Worm (Caenorhabditis elegans) whole organism, L1 larva: ENCODE measurements around the gene F31F4.17.

Experiments
- C16A3.4 ChIP-seq: fragments of 150-350 bp; optimal IDR thresholded peaks from 2 replicates; lab custom pipeline; 2014; ENCODE audit warnings: missing biosample characterization, missing genetic modification characterization
- C34B4.2 ChIP-seq: sonication (generic microtip); optimal IDR thresholded peaks from 2 replicates; lab custom pipeline; 2017; ENCODE audit warnings: mild to moderate bottlenecking, missing genetic modification characterization, missing compliant biosample characterization
- F16B12.6 ChIP-seq: fragments of 150-350 bp; optimal IDR thresholded peaks from 2 replicates; lab custom pipeline; 2014; ENCODE audit warnings: missing biosample characterization, missing genetic modification characterization
- Y116A8C.19 ChIP-seq: sonication (generic microtip); optimal IDR thresholded peaks from 2 replicates; lab custom pipeline; 2016; ENCODE audit warnings: missing compliant biosample characterization, missing genetic modification characterization, borderline replicate concordance
- aha-1 ChIP-seq: fragments of 150-350 bp; optimal IDR thresholded peaks from 2 replicates; lab custom pipeline; 2014; ENCODE audit warnings: missing biosample characterization, missing genetic modification characterization
- aly-2 ChIP-seq: fragments of 150-350 bp; optimal IDR thresholded peaks from 2 replicates; lab custom pipeline; 2014; ENCODE audit warnings: missing biosample characterization, missing genetic modification characterization
- ceh-88 ChIP-seq: fragments of 200-800 bp; sonication (Bioruptor generic); IDR thresholded peaks from 2 replicates; pipeline ENCODE4 v1.3.6; 2022; ENCODE audit warnings: missing genetic modification characterization, missing compliant biosample characterization
- ceh-90 ChIP-seq: sonication (generic microtip); optimal IDR thresholded peaks from 2 replicates; lab custom pipeline; 2016; ENCODE audit warnings: missing genetic modification characterization, missing compliant biosample characterization
- ces-1 ChIP-seq: fragments of 150-350 bp; optimal IDR thresholded peaks from 2 replicates; lab custom pipeline; 2014; ENCODE audit warnings: missing biosample characterization, missing genetic modification reagents, missing genetic modification characterization
- efl-1 ChIP-seq, 4 experiments: fragments of 150-350 bp; optimal IDR thresholded peaks in 3 of 4; peaks in 1 of 4; 1 replicate in 1 of 4; 2 replicates in 3 of 4; lab custom pipeline; 2014; ENCODE audit warnings: missing biosample characterization in 2 of 4, missing genetic modification characterization in 2 of 4, missing genetic modification reagents in 2 of 4
- egl-27 ChIP-seq, 2 experiments: fragments of 150-350 bp in 1 of 2; sonication (generic microtip); optimal IDR thresholded peaks; 3 replicates each; lab custom pipeline; 2017 to 2018; ENCODE audit warnings: missing biosample characterization in 2 of 2, missing genetic modification characterization in 2 of 2, missing genetic modification reagents in 2 of 2
- elt-2 ChIP-seq: sonication (generic microtip); optimal IDR thresholded peaks from 2 replicates; lab custom pipeline; 2016; ENCODE audit warnings: missing genetic modification characterization, mild to moderate bottlenecking, inconsistent platforms, missing compliant biosample characterization, missing genetic modification reagents
- elt-3 ChIP-seq, 6 experiments: fragments of 150-350 bp in 1 of 6; sonication (generic microtip); optimal IDR thresholded peaks; 2 replicates each; lab custom pipeline; 2017 to 2018; ENCODE audit warnings: missing biosample characterization in 6 of 6, missing genetic modification characterization in 6 of 6, inconsistent platforms in 1 of 6
- ets-5 ChIP-seq: fragments of 200-800 bp; sonication (Bioruptor generic); IDR thresholded peaks from 2 replicates; pipeline ENCODE4 v1.3.6; 2022; ENCODE audit warnings: missing genetic modification characterization, missing compliant biosample characterization
- fkh-10 ChIP-seq: sonication (generic microtip); optimal IDR thresholded peaks from 2 replicates; lab custom pipeline; 2017; ENCODE audit warnings: missing biosample characterization, missing genetic modification reagents, missing genetic modification characterization
- fkh-4 ChIP-seq: sonication (generic microtip); optimal IDR thresholded peaks from 2 replicates; lab custom pipeline; 2016; ENCODE audit warnings: missing compliant biosample characterization, missing genetic modification characterization, borderline replicate concordance
- fkh-8 ChIP-seq: sonication (generic microtip); optimal IDR thresholded peaks from 2 replicates; lab custom pipeline; 2016; ENCODE audit warnings: mild to moderate bottlenecking, missing genetic modification characterization, missing compliant biosample characterization
- hlh-17 ChIP-seq: fragments of 200-800 bp; sonication (Bioruptor generic); optimal IDR thresholded peaks from 2 replicates; lab custom pipeline; 2018; ENCODE audit warnings: missing genetic modification characterization, mild to moderate bottlenecking, missing compliant biosample characterization, moderate library complexity, borderline replicate concordance
- hlh-4 ChIP-seq: sonication (generic microtip); optimal IDR thresholded peaks from 2 replicates; lab custom pipeline; 2016; ENCODE audit warnings: mild to moderate bottlenecking, missing genetic modification characterization, missing compliant biosample characterization
- irx-1 ChIP-seq: sonication (generic microtip); optimal IDR thresholded peaks from 2 replicates; lab custom pipeline; 2016; ENCODE audit warnings: missing genetic modification characterization, missing compliant biosample characterization
- isw-1 ChIP-seq: fragments of 200-800 bp; sonication (Bioruptor generic); IDR thresholded peaks from 2 replicates; pipeline ENCODE4 v1.3.6; 2022; ENCODE audit warnings: missing genetic modification characterization, missing compliant biosample characterization
- lin-35 ChIP-seq, 2 experiments: fragments of 150-350 bp; optimal IDR thresholded peaks; 2 replicates each; lab custom pipeline; 2014; ENCODE audit warnings: missing biosample characterization in 2 of 2, missing genetic modification characterization in 2 of 2, missing genetic modification reagents in 2 of 2
- lir-3 ChIP-seq: sonication (generic microtip); optimal IDR thresholded peaks from 2 replicates; lab custom pipeline; 2016; ENCODE audit warnings: mild to moderate bottlenecking, missing genetic modification characterization, moderate library complexity, missing compliant biosample characterization; ENCODE audit not compliant: poor library complexity
- lsy-2 ChIP-seq, 2 experiments: fragments of 150-350 bp; optimal IDR thresholded peaks; 2 replicates each; lab custom pipeline; 2014; ENCODE audit warnings: missing biosample characterization in 2 of 2, missing genetic modification characterization in 2 of 2
- mdl-1 ChIP-seq, 2 experiments: fragments of 150-350 bp; optimal IDR thresholded peaks; 2 replicates each; lab custom pipeline; 2014 to 2017; ENCODE audit warnings: missing biosample characterization in 2 of 2, missing genetic modification characterization in 2 of 2, inconsistent platforms in 1 of 2
- mep-1 ChIP-seq: fragments of 150-350 bp; optimal IDR thresholded peaks from 2 replicates; lab custom pipeline; 2014; ENCODE audit warnings: missing biosample characterization, missing genetic modification characterization
- nhr-20 ChIP-seq: sonication (generic microtip); optimal IDR thresholded peaks from 2 replicates; lab custom pipeline; 2016; ENCODE audit warnings: mild to moderate bottlenecking, missing genetic modification characterization, missing compliant biosample characterization
- nhr-71 ChIP-seq: sonication (generic microtip); optimal IDR thresholded peaks from 2 replicates; lab custom pipeline; 2016; ENCODE audit warnings: mild to moderate bottlenecking, missing genetic modification characterization, moderate library complexity, missing compliant biosample characterization
- nhr-85 ChIP-seq: sonication (generic microtip); peaks from one replicate; lab custom pipeline; 2016; ENCODE audit warnings: missing genetic modification characterization, inconsistent platforms, missing compliant biosample characterization
- pag-3 ChIP-seq: sonication (generic microtip); optimal IDR thresholded peaks from 2 replicates; lab custom pipeline; 2017; ENCODE audit warnings: missing genetic modification characterization, mild to moderate bottlenecking, missing compliant biosample characterization, antibody characterized with exemption, borderline replicate concordance; ENCODE audit not compliant: insufficient read depth
- pqm-1 ChIP-seq: sonication (generic microtip); optimal IDR thresholded peaks from 3 replicates; lab custom pipeline; 2017; ENCODE audit warnings: missing biosample characterization, missing genetic modification characterization
- snu-23 ChIP-seq: sonication (generic microtip); optimal IDR thresholded peaks from 2 replicates; lab custom pipeline; 2016; ENCODE audit warnings: missing genetic modification characterization, missing compliant biosample characterization
- unc-130 ChIP-seq: fragments of 150-350 bp; optimal IDR thresholded peaks from 2 replicates; lab custom pipeline; 2017; ENCODE audit warnings: missing biosample characterization, missing genetic modification characterization, inconsistent platforms
- unc-98 ChIP-seq: fragments of 200-800 bp; sonication (Bioruptor generic); IDR thresholded peaks from 2 replicates; pipeline ENCODE4 v1.3.6; 2022; ENCODE audit warnings: missing genetic modification characterization, missing compliant biosample characterization
- xbp-1 ChIP-seq: sonication (generic microtip); optimal IDR thresholded peaks from 2 replicates; lab custom pipeline; 2016; ENCODE audit warnings: missing genetic modification characterization, missing compliant biosample characterization

The F31F4.17 gene

DNA sequence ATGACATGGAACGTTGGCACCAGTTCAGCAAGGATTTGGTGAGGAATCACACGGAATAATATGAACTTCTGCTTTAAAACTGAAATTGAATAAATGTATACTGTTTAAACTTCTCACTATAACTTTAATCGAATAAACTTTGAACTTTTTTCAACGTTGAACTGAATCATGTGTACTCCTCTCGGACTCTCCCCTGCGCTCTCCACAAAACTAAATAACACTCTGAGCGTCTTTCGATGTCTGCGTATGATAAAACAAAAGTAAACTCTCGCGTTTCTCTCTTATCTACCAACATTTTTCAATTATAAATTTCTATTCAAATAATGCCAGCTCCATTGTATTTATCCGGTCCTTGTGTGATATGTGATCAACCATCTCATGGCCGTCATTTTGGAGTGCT, 28.3 kb downstream of the F31F4.17 start:
- TF ChIP-seq lin-35 (GFP tag; optimal IDR thresholded peaks at IDR 0.05; lab: Kevin White, UChicago) = peak in 1 of 2 experiments; percentile 32
- TF ChIP-seq nhr-20 = peak; percentile 29
- no peak for TF ChIP-seq aha-1 (tag; lab: Kevin White, UChicago)
- TF ChIP-seq mep-1 = no peak
- TF ChIP-seq C16A3.4 = no peak
- TF ChIP-seq snu-23 (GFP tag; lab: Kevin White, UChicago) = peak; percentile 30
- peak; percentile 11 to 22 for TF ChIP-seq efl-1 (optimal IDR thresholded peaks at IDR 0.05; lab: Kevin White, UChicago)
- TF ChIP-seq efl-1 (GFP tag; optimal IDR thresholded peaks at IDR 0.05 in 1 of 2; lab: Kevin White, UChicago) = peak in 1 of 2 experiments; percentile 62

DNA sequence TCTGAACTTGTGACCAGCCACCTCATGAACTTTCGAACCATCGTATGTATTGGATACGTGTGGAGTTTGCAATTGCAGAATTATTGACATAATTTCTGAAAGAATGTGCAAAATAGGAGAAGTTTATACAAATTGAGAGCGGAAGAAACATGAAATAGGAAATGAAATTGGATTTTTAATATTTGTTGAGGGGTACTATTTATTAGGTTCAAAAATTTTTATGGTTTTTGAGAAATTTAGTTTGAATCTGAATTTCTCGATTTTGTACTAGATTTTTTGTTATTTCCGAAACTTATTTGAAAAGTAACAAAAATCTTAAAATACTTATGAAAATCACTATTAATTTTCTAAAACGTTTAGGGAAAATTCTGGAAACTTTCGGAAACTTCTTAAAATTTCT, 31.6 kb downstream of the F31F4.17 start, which contains the start of gene F48G7.9:
Gene F48G7.9, minus strand, starts transcription at position 101 of the 400 bp plus-strand sequence.
- no peak for TF ChIP-seq aha-1 (tag; lab: Kevin White, UChicago)
- no peak for TF ChIP-seq hlh-4 (tag; lab: Kevin White, UChicago)
- no peak for TF ChIP-seq pqm-1 (tag; lab: Kevin White, UChicago)
- no peak for TF ChIP-seq unc-130 (tag; lab: Kevin White, UChicago)
- no peak for TF ChIP-seq irx-1
- TF ChIP-seq fkh-10 (GFP tag; lab: Kevin White, UChicago) = no peak
- no peak for TF ChIP-seq isw-1 (GFP tag; lab: Robert Waterston, UW)
- TF ChIP-seq Y116A8C.19 = no peak
- TF ChIP-seq ets-5 (GFP tag; lab: Robert Waterston, UW) = no peak

DNA sequence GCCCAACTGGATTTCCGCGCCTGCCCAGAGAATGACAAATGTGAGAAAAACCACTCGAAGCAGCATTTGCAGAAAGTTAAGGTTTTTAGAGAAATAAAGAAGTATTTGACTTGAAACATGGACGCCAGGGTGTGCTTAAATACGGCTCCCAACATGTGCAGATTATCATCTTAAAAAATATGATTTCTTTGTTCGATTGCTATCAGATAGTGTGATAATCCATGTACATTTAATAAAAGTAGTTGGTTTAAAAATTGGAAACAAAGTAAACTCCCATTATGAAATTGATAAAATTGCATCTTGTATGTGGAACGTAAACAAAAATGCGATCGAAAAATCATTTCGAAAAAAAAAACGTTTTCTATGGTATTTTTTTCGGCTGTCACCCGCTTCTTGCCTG, 32.5 kb downstream of the F31F4.17 start, which contains the start of gene F48G7.8:
Gene F48G7.8, minus strand, starts transcription at position 101 of the 400 bp plus-strand sequence.
- TF ChIP-seq C34B4.2 (tag; lab: Kevin White, UChicago) = no peak
- no peak for TF ChIP-seq egl-27 (tag; optimal IDR thresholded peaks at IDR 0.05; lab: Kevin White, UChicago)
- TF ChIP-seq mdl-1 (tag; optimal IDR thresholded peaks at IDR 0.05; lab: Kevin White, UChicago) = no peak
- no peak for TF ChIP-seq ceh-88
- TF ChIP-seq fkh-8 (tag; lab: Kevin White, UChicago) = no peak
- no peak for TF ChIP-seq nhr-20
- no peak for TF ChIP-seq aly-2 (tag; lab: Kevin White, UChicago)
- no peak for TF ChIP-seq elt-2 (tag; lab: Kevin White, UChicago)
- TF ChIP-seq ces-1 = no peak
- no peak for TF ChIP-seq F16B12.6 (tag; lab: Kevin White, UChicago)
- no peak for TF ChIP-seq C16A3.4
- TF ChIP-seq aha-1 (tag; lab: Kevin White, UChicago) = no peak
- TF ChIP-seq pag-3 (tag; lab: Kevin White, UChicago) = no peak
- no peak for TF ChIP-seq elt-3 (tag; optimal IDR thresholded peaks at IDR 0.05; lab: Kevin White, UChicago)
- TF ChIP-seq fkh-10 (GFP tag; lab: Kevin White, UChicago) = no peak

DNA sequence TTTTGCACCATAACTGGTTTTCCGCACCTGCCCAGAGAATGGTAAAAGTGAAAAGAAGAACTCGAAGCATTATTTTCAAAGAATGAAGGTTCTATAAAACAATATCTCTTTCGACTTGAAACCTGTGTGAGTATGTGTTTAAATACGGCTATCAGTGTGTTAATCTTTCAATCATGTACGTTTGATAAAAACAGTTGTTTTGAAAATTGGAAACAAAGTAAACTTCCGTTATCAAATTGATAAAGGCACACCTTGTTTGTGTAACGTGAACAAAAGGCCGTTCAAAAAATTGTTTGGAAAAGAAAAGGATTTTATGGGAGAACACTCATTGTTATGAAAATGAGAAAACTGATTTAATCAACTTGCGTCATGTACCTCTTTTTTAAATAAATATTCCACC, 33.8 kb downstream of the F31F4.17 start, which contains the start of gene F48G7.7:
Gene F48G7.7, minus strand, starts transcription at position 101 of the 400 bp plus-strand sequence.
- TF ChIP-seq unc-98 (GFP tag; lab: Robert Waterston, UW) (no peak), nhr-71 (tag; lab: Kevin White, UChicago) (no peak), ceh-90 (tag; lab: Kevin White, UChicago) (no peak), lsy-2 (tag; optimal IDR thresholded peaks at IDR 0.05; lab: Kevin White, UChicago) (no peak), fkh-4 (tag; lab: Kevin White, UChicago) (no peak), xbp-1 (tag; lab: Kevin White, UChicago) (no peak), ets-5 (GFP tag; lab: Robert Waterston, UW) (no peak), nhr-85 (tag; lab: Kevin White, UChicago) (no peak)

DNA sequence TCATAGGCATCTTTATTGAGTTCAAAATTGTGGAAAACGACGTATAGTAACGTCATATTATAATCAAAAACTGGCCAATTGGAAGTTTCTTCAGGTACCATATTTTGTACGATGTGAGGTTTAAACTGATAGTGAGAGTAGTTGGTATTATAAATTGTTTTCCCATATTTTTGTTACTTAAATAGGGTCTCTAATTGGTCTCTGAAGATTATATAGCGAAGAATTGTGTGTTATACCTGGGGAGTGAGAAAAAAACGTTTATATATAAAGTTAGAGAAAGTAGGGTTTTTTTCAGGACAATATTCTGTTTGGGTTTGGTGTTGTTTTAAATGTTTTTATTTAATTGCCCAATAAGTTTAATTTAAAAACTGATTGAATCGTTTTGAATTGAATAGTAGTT, 35.2 kb downstream of the F31F4.17 start, which contains the start of gene srt-17:
Gene srt-17, minus strand, starts transcription at position 101 of the 400 bp plus-strand sequence.
- TF ChIP-seq lir-3 (tag; lab: Kevin White, UChicago) = no peak
- TF ChIP-seq nhr-85 (tag; lab: Kevin White, UChicago) = no peak
- no peak for TF ChIP-seq elt-2 (tag; lab: Kevin White, UChicago)
- TF ChIP-seq pqm-1 (tag; lab: Kevin White, UChicago) = no peak
- TF ChIP-seq hlh-17 (GFP tag; lab: Kevin White, UChicago) = no peak
